Fruit fly (Drosophila melanogaster): ENCODE measurements around the gene CG12003.

CG12003 gene

dm6 chr3L:1580194-1580593, 15.0 kb downstream of the CG12003 start:
- no peak for TF ChIP-seq pan (optimal IDR thresholded peaks at IDR 0.05)

dm6 chr3L:1580821-1581220, 15.6 kb downstream of the CG12003 start:
- TF ChIP-seq psq (optimal IDR thresholded peaks at IDR 0.05) (no peak), CG8478 (optimal IDR thresholded peaks at IDR 0.05) (no peak), usp (GFP tag; optimal IDR thresholded peaks at IDR 0.05) (no peak), pan (optimal IDR thresholded peaks at IDR 0.05) (no peak), Dll (optimal IDR thresholded peaks at IDR 0.05) (no peak), EcR (GFP tag; optimal IDR thresholded peaks at IDR 0.05) (no peak)

dm6 chr3L:1584003-1584402, 18.8 kb downstream of the CG12003 start:
- no peak for TF ChIP-seq psq (optimal IDR thresholded peaks at IDR 0.05)
- TF ChIP-seq CG8478 (optimal IDR thresholded peaks at IDR 0.05), result no peak
- no peak for TF ChIP-seq Dll (optimal IDR thresholded peaks at IDR 0.05)
- no peak for TF ChIP-seq EcR (GFP tag; optimal IDR thresholded peaks at IDR 0.05)
- TF ChIP-seq usp (GFP tag; optimal IDR thresholded peaks at IDR 0.05), result no peak
- no peak for TF ChIP-seq pan (optimal IDR thresholded peaks at IDR 0.05)

- TF ChIP-seq usp (GFP tag; optimal IDR thresholded peaks at IDR 0.05) (no peak), psq (optimal IDR thresholded peaks at IDR 0.05) (no peak), Dll (optimal IDR thresholded peaks at IDR 0.05) (no peak), CG8478 (optimal IDR thresholded peaks at IDR 0.05) (no peak), pan (optimal IDR thresholded peaks at IDR 0.05) (no peak), EcR (GFP tag; optimal IDR thresholded peaks at IDR 0.05) (no peak)
These were observed 19.6 kb downstream of the CG12003 start for dm6 chr3L:1584781-1585180.

DNA sequence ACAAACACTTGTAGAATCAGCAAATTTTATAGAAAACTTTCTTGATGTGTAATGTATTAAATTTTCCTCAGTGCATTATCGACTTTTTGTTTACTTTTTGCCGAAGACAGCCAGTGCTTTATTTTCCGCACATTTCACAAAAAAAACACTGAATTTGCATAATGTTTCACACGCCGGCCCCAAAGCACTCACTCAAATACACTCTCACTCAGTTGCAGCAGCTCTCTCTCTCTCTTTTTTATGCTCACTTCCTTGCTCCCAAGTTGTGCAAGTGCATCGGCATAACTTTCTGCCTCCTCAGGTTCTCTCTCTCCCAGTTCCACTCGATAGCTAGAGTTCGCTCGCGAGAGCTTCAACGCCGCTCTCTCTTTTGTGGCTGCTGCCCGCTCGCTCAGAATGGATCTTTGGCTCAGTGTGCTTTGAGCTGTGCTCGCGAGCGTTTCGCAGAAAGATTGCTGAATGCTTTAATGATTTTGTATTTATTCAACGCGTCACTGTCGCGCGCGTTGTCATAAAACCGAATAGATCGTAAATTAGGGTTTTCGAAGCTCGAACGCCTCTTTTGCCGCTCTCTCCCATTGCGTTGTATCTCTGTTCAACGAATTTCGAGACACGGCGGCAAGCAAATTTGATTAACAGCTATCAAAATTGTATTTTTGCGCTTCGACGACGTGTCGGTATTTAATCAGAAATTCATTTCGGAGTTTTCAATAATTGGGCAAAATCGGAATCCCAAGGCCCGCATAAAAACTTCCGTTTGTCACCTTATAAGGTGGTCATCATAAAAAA, 21.3 kb downstream of the CG12003 start:
- TF ChIP-seq usp (GFP tag; optimal IDR thresholded peaks at IDR 0.05) (no peak), Dll (optimal IDR thresholded peaks at IDR 0.05) (peak; percentile 99), psq (optimal IDR thresholded peaks at IDR 0.05) (no peak), CG8478 (optimal IDR thresholded peaks at IDR 0.05) (no peak), EcR (GFP tag; optimal IDR thresholded peaks at IDR 0.05) (no peak)

- TF ChIP-seq CG8478 (optimal IDR thresholded peaks at IDR 0.05), result no peak
- TF ChIP-seq EcR (GFP tag; optimal IDR thresholded peaks at IDR 0.05), result no peak
- no peak for TF ChIP-seq pan (optimal IDR thresholded peaks at IDR 0.05)
- TF ChIP-seq psq (optimal IDR thresholded peaks at IDR 0.05), result no peak
- no peak for TF ChIP-seq usp (GFP tag; optimal IDR thresholded peaks at IDR 0.05)
- no peak for TF ChIP-seq Dll (optimal IDR thresholded peaks at IDR 0.05)
These were observed 22.1 kb downstream of the CG12003 start for dm6 chr3L:1587140-1587849.

dm6 chr3L:1590194-1590593, 25.0 kb downstream of the CG12003 start:
- TF ChIP-seq CG8478 (optimal IDR thresholded peaks at IDR 0.05) (no peak), Dll (optimal IDR thresholded peaks at IDR 0.05) (no peak), EcR (GFP tag; optimal IDR thresholded peaks at IDR 0.05) (no peak), psq (optimal IDR thresholded peaks at IDR 0.05) (no peak), usp (GFP tag; optimal IDR thresholded peaks at IDR 0.05) (no peak), pan (optimal IDR thresholded peaks at IDR 0.05) (no peak)

DNA sequence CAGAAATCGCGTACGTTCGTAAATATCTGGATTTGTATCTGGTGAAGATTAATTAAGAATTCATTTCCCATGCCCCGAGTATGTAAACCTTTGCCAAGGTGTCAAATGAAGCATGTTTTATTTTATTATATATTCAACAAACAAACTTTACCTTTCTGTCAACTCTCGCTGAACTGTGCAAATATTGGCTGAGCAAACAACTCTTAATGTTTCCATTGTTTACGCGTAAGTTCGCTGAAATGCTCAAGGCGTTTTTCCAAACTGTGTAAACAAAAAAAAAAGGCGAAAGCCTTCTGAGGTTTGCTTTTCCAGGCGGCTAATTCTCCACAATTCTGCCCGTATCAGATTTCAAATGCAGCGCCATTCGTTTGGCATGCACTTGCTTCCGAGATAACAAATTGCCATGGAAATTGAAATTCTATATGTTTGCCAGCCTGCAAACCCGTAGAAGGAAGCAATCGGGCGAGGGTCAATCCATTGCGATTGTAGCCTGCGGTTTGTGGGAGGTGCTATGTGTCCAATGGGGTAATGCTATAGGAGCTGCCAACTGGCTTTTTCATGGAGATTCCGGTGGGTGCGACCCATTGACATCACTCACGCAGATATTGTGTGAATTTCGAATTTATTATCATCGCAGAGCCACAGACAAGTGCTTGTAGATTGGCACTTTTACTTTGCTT, 26.6 kb downstream of the CG12003 start:
- TF ChIP-seq CG8478 (optimal IDR thresholded peaks at IDR 0.05), result no peak
- no peak for TF ChIP-seq Dll (optimal IDR thresholded peaks at IDR 0.05)
- no peak for TF ChIP-seq EcR (GFP tag; optimal IDR thresholded peaks at IDR 0.05)
- TF ChIP-seq pan (optimal IDR thresholded peaks at IDR 0.05), result no peak
- TF ChIP-seq psq (optimal IDR thresholded peaks at IDR 0.05), result no peak
- TF ChIP-seq usp (GFP tag; optimal IDR thresholded peaks at IDR 0.05), result no peak

- TF ChIP-seq pan (optimal IDR thresholded peaks at IDR 0.05) (no peak), EcR (GFP tag; optimal IDR thresholded peaks at IDR 0.05) (no peak), CG8478 (optimal IDR thresholded peaks at IDR 0.05) (no peak), Dll (optimal IDR thresholded peaks at IDR 0.05) (no peak), usp (GFP tag; optimal IDR thresholded peaks at IDR 0.05) (no peak), psq (optimal IDR thresholded peaks at IDR 0.05) (no peak)
These were observed 27.7 kb downstream of the CG12003 start for dm6 chr3L:1592822-1593452.

dm6 chr3L:1602064-1602832, 37.1 kb downstream of the CG12003 start, which contains the start of gene CG12104:
Gene CG12104 (minus strand): TSS chr3L:1602674.
- no peak for TF ChIP-seq CG8478 (optimal IDR thresholded peaks at IDR 0.05)
- no peak for TF ChIP-seq psq (optimal IDR thresholded peaks at IDR 0.05)
- TF ChIP-seq usp (GFP tag; optimal IDR thresholded peaks at IDR 0.05), result no peak
- TF ChIP-seq Dll (optimal IDR thresholded peaks at IDR 0.05), result no peak

dm6 chr3L:1602833-1603128, 37.6 kb downstream of the CG12003 start, which contains the start of the genes CG18170 and CG33791:
Gene CG18170 (plus strand): TSS chr3L:1602954.
Gene CG33791 (plus strand): TSS chr3L:1602954.
- TF ChIP-seq EcR (GFP tag; optimal IDR thresholded peaks at IDR 0.05) (no peak), usp (GFP tag; optimal IDR thresholded peaks at IDR 0.05) (no peak), pan (optimal IDR thresholded peaks at IDR 0.05) (no peak)
